Fruit fly (Drosophila melanogaster) whole organism: ENCODE results near the gene Kaz-m1.

Source experiments
- pan ChIP-seq: fragments of >200 bp; optimal IDR thresholded peaks from 2 replicates; lab custom pipeline; 2017
- psq ChIP-seq: fragments of >200 bp; optimal IDR thresholded peaks from 2 replicates; lab custom pipeline; 2017
- usp ChIP-seq: fragments of >200 bp; optimal IDR thresholded peaks from 2 replicates; lab custom pipeline; 2017; ENCODE audit warnings: missing biosample characterization, missing genetic modification characterization, mixed read lengths

- TF ChIP-seq psq (lab: Kevin White, UChicago): no peak
- no peak for TF ChIP-seq usp
- TF ChIP-seq pan (lab: Kevin White, UChicago): no peak
Measured at dm6 chr3R:26000720-26001682, 13.5 kb upstream of the Kaz-m1 start.
